Worm (Caenorhabditis elegans): ENCODE results near the gene pgl-1.

The pgl-1 gene

DNA sequence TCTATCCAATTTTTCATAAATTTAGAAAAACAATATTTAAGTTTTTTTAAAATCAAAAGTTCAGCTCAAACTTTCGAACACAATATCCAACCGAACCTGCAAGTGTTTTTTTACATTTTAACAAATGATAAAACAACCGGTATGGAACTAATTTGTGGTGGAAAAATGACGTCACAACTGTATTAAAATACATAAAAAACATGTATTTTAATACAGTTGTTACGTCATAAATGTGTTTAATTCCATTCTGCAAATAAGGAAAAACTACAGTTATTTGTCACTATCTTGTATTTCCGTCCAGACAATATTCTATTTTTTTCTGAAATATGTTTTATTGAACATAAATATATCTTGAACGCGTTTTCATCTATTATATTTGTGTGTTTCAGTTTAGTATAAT, 35.1 kb upstream of the pgl-1 start:
- TF ChIP-seq C34F6.9 (tag; optimal IDR thresholded peaks at IDR 0.05) (no peak), lin-39 (tag; optimal IDR thresholded peaks at IDR 0.05) (no peak), snpc-4 (tag; optimal IDR thresholded peaks at IDR 0.05) (no peak), lin-13 (GFP tag; optimal IDR thresholded peaks at IDR 0.05) (no peak), nhr-237 (tag; optimal IDR thresholded peaks at IDR 0.05) (no peak), unc-55 (GFP tag; optimal IDR thresholded peaks at IDR 0.05) (no peak), ZK546.5 (tag; optimal IDR thresholded peaks at IDR 0.05) (no peak), ceh-16 (tag; optimal IDR thresholded peaks at IDR 0.05) (no peak), elt-3 (tag; optimal IDR thresholded peaks at IDR 0.05) (no peak), ceh-82 (tag; optimal IDR thresholded peaks at IDR 0.05) (no peak), nhr-11 (tag; optimal IDR thresholded peaks at IDR 0.05) (no peak), nhr-77 (tag; optimal IDR thresholded peaks at IDR 0.05) (no peak), peb-1 (tag; optimal IDR thresholded peaks at IDR 0.05) (no peak), fos-1 (tag; optimal IDR thresholded peaks at IDR 0.05) (no peak), blmp-1 (tag; optimal IDR thresholded peaks at IDR 0.05; ENCODE audit: insufficient read depth) (no peak), nhr-129 (tag; optimal IDR thresholded peaks at IDR 0.05) (no peak), alr-1 (tag; optimal IDR thresholded peaks at IDR 0.05) (no peak), lsy-2 (tag; optimal IDR thresholded peaks at IDR 0.05) (no peak), ztf-11 (tag; optimal IDR thresholded peaks at IDR 0.05) (no peak)

DNA sequence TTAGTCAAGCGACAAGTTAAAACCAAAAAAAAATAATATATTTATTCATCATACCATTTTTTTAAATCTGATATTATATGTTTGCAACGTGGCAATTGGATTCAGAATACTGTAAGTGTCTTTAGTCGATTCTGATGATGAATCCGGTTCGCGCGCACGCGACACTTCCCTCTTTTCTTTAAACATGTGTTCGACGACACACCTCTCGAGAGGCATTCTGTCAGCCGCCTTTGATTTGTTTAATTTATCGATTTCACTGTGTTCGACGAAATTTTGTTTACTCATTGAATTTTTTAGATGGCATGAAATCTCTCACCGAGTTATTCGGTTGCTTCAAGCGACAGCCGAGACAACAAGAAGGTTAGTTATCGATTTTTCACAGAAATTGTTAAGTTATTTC, 34.6 kb upstream of the pgl-1 start, which contains the start of gene trxr-1:
trxr-1 (plus strand) TSS at position 227 of the 400 bp plus-strand sequence.
- TF ChIP-seq nhr-129 (tag; optimal IDR thresholded peaks at IDR 0.05) (no peak), sma-9 (GFP tag; optimal IDR thresholded peaks at IDR 0.05) (no peak), sma-9 (tag; optimal IDR thresholded peaks at IDR 0.05) (no peak), Y55F3AM.14 (GFP tag; optimal IDR thresholded peaks at IDR 0.05) (no peak), ztf-1 (GFP tag; conservative IDR thresholded peaks at IDR 0.05) (no peak), lsy-2 (tag; optimal IDR thresholded peaks at IDR 0.05) (no peak), crh-2 (tag; optimal IDR thresholded peaks at IDR 0.05) (no peak), dmd-4 (tag; optimal IDR thresholded peaks at IDR 0.05) (no peak), egl-27 (tag; optimal IDR thresholded peaks at IDR 0.05) (no peak), snpc-4 (tag; optimal IDR thresholded peaks at IDR 0.05) (no peak), lin-39 (tag; optimal IDR thresholded peaks at IDR 0.05) (no peak)

DNA sequence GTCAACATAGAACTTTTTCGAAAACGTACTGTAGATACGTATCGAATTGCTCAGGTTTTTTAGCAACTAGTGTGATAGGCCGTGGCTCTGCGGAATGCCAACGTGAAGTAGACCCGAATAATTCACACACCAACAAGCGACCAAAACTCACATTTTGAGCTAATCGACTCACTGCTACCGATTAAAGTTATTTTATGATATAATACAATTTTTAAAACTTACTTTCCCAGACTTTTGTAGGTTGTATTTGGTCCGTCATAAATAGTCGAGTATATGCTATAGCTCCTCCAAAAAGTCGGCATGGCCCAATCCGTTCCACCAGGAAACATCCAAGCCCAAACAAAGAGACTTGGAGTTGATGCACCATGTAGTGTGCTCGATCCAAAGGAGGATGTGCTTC, 33.7 kb upstream of the pgl-1 start, which contains the start of gene C25A8.1:
C25A8.1 (plus strand) TSS at position 301 of the 400 bp plus-strand sequence.
- TF ChIP-seq peb-1 (tag; optimal IDR thresholded peaks at IDR 0.05) (no peak), skn-1 (tag; optimal IDR thresholded peaks at IDR 0.05) (no peak), nhr-6 (tag; optimal IDR thresholded peaks at IDR 0.05) (no peak), aly-2 (tag; optimal IDR thresholded peaks at IDR 0.05) (no peak), gmeb-1 (tag; optimal IDR thresholded peaks at IDR 0.05) (no peak), ama-1 (optimal IDR thresholded peaks at IDR 0.05) (no peak), egl-27 (tag; optimal IDR thresholded peaks at IDR 0.05) (no peak), ceh-16 (tag; optimal IDR thresholded peaks at IDR 0.05) (no peak), blmp-1 (tag; optimal IDR thresholded peaks at IDR 0.05; ENCODE audit: insufficient read depth) (no peak), nhr-12 (tag; optimal IDR thresholded peaks at IDR 0.05) (no peak), lin-39 (tag; optimal IDR thresholded peaks at IDR 0.05) (no peak), sem-4 (tag; optimal IDR thresholded peaks at IDR 0.05) (no peak), lsy-2 (tag; optimal IDR thresholded peaks at IDR 0.05) (no peak), ceh-82 (tag; optimal IDR thresholded peaks at IDR 0.05) (no peak), elt-3 (tag; optimal IDR thresholded peaks at IDR 0.05) (no peak), R02D3.7 (tag; optimal IDR thresholded peaks at IDR 0.05) (no peak)

DNA sequence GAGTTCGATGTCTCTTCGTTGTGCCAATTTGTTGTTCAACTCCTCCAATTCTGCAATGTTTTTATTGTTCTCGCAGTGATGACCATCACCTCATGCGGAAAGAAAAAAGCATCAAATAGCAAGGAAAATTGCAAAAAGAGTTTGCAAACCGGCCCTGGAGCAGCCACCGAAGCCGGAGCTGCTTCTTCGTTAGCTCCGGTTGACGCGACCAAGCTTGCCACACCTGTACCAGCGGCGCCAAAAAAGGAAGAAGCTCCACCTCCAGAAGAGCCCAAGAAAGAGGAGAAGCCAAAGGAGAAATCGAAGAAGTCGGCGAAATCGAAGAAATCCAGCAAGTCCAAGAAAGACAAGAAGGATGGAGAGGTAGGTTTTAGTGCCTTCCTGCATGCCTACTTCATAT, 33.1 kb upstream of the pgl-1 start:
- TF ChIP-seq lin-11 (tag; optimal IDR thresholded peaks at IDR 0.05) (no peak), nhr-23 (tag; optimal IDR thresholded peaks at IDR 0.05) (no peak)

DNA sequence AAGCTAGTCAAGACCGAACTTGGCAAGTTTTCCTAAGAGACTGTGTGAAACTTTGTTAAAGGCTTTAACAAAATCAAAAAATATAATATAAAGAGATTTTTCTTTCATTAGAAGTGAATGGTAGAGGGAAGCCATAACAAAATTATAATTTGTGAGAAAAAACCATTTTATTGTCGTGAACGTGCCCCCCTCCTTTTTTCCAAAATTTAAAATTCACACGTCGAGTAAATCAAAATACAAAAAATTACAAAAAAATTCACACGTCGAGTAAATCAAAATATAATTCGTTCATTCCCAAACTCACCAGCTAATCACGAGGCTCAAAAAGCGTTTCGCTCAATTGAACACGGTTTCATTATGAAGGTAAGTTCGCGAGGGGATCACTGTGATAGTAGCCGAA, 32.4 kb upstream of the pgl-1 start, which contains the start of gene C25A8.2:
C25A8.2 (plus strand) TSS at position 301 of the 400 bp plus-strand sequence.
- TF ChIP-seq mbf-1 (tag; optimal IDR thresholded peaks at IDR 0.05) = no peak
- no peak for TF ChIP-seq nhr-11 (tag; optimal IDR thresholded peaks at IDR 0.05)
- TF ChIP-seq Y55F3AM.14 (GFP tag; optimal IDR thresholded peaks at IDR 0.05) = no peak
- no peak for TF ChIP-seq peb-1 (tag; optimal IDR thresholded peaks at IDR 0.05)
- TF ChIP-seq C34F6.9 (tag; optimal IDR thresholded peaks at IDR 0.05) = no peak
- no peak for TF ChIP-seq nhr-25 (tag; optimal IDR thresholded peaks at IDR 0.05)
- no peak for TF ChIP-seq nhr-12 (tag; optimal IDR thresholded peaks at IDR 0.05)
- no peak for TF ChIP-seq nhr-23 (tag; optimal IDR thresholded peaks at IDR 0.05)
